Worm (Caenorhabditis elegans): Measurements from ENCODE around the gene Y54F10AL.1.

- TF ChIP-seq ZK546.5 (tag; optimal IDR thresholded peaks at IDR 0.05) = no peak
- TF ChIP-seq ama-1 (optimal IDR thresholded peaks at IDR 0.05) = no peak
- TF ChIP-seq pqm-1 (tag; optimal IDR thresholded peaks at IDR 0.05) = no peak
- TF ChIP-seq pha-4 (tag; optimal IDR thresholded peaks at IDR 0.05) = no peak
- TF ChIP-seq nhr-23 (tag; optimal IDR thresholded peaks at IDR 0.05) = peak; percentile 2
- no peak for TF ChIP-seq ceh-16 (tag; optimal IDR thresholded peaks at IDR 0.05)
- peak; percentile 39 for TF ChIP-seq lin-15B (tag; optimal IDR thresholded peaks at IDR 0.05)
- TF ChIP-seq R02D3.7 (tag; optimal IDR thresholded peaks at IDR 0.05) = no peak
- no peak for TF ChIP-seq lsy-12 (tag; optimal IDR thresholded peaks at IDR 0.05)
- no peak for TF ChIP-seq unc-62 (GFP tag; optimal IDR thresholded peaks at IDR 0.05)
- no peak for TF ChIP-seq skn-1 (tag; optimal IDR thresholded peaks at IDR 0.05)
- TF ChIP-seq lin-39 (tag; optimal IDR thresholded peaks at IDR 0.05) = no peak
These were observed at the start of gene Y54F10AL.1 for ce11 chrIII:2487046-2487760.
